Fruit fly (Drosophila melanogaster) whole organism, embryonic: ENCODE measurements around the gene CG18268.

Source experiments
- BEAF-32 ChIP-seq: fragments of 200-800 bp; sonication (Bioruptor generic); optimal IDR thresholded peaks from 3 replicates; lab custom pipeline; 2017; ENCODE audit warnings: missing biosample characterization, missing genetic modification characterization, mild to moderate bottlenecking, moderate library complexity, missing genetic modification reagents
- Blimp-1 ChIP-seq: fragments of 200-800 bp; sonication (Bioruptor generic); optimal IDR thresholded peaks from 3 replicates; lab custom pipeline; 2018; ENCODE audit warnings: missing biosample characterization, missing genetic modification characterization, mild to moderate bottlenecking, moderate library complexity, missing genetic modification reagents
- CG10543 ChIP-seq: fragments of 200-800 bp; sonication (Bioruptor generic); optimal IDR thresholded peaks from 3 replicates; lab custom pipeline; 2017; ENCODE audit warnings: missing biosample characterization, mild to moderate bottlenecking, missing genetic modification characterization, moderate library complexity
- CG11456 ChIP-seq: fragments of 200-800 bp; sonication (Bioruptor generic); IDR thresholded peaks from 3 replicates; pipeline ENCODE4 v1.3.6; 2022; ENCODE audit warnings: missing biosample characterization, missing genetic modification characterization
- CG12942 ChIP-seq: fragments of 200-800 bp; sonication (Bioruptor generic); optimal IDR thresholded peaks from 3 replicates; lab custom pipeline; 2016; ENCODE audit warnings: missing biosample characterization, missing genetic modification characterization
- CG13296 ChIP-seq: fragments of 200-800 bp; sonication (Bioruptor generic); optimal IDR thresholded peaks from 3 replicates; lab custom pipeline; 2018; ENCODE audit warnings: missing biosample characterization, mild to moderate bottlenecking, missing genetic modification characterization
- CG1529 ChIP-seq: fragments of 200-800 bp; sonication (Bioruptor generic); optimal IDR thresholded peaks from 3 replicates; lab custom pipeline; 2018; ENCODE audit warnings: missing biosample characterization, missing genetic modification characterization
- CG15514 ChIP-seq: fragments of 200-800 bp; sonication (Bioruptor generic); optimal IDR thresholded peaks from 3 replicates; lab custom pipeline; 2017; ENCODE audit warnings: missing biosample characterization, missing genetic modification characterization, mild to moderate bottlenecking, moderate library complexity, missing genetic modification reagents
- CG31365 ChIP-seq: fragments of 200-800 bp; sonication (Bioruptor generic); optimal IDR thresholded peaks from 2 replicates; lab custom pipeline; 2018; ENCODE audit warnings: missing biosample characterization, mild to moderate bottlenecking, missing genetic modification characterization
- CG32532 ChIP-seq: fragments of 200-800 bp; sonication (Bioruptor generic); IDR thresholded peaks from 2 replicates; pipeline ENCODE4 v1.3.6; 2022; ENCODE audit warnings: missing biosample characterization, missing genetic modification characterization
- CG34376 ChIP-seq: fragments of 200-800 bp; sonication (Bioruptor generic); optimal IDR thresholded peaks from 2 replicates; lab custom pipeline; 2018; ENCODE audit warnings: missing biosample characterization, mild to moderate bottlenecking, missing genetic modification characterization
- CG4282 ChIP-seq: fragments of 200-800 bp; sonication (Bioruptor generic); optimal IDR thresholded peaks from 2 replicates; lab custom pipeline; 2016; ENCODE audit warnings: missing biosample characterization, missing genetic modification characterization
- CG4424 ChIP-seq: fragments of 200-800 bp; sonication (Bioruptor generic); optimal IDR thresholded peaks from 3 replicates; lab custom pipeline; 2016; ENCODE audit warnings: missing biosample characterization, missing genetic modification characterization
- CG8388 ChIP-seq: fragments of 200-800 bp; sonication (Bioruptor generic); optimal IDR thresholded peaks from 2 replicates; lab custom pipeline; 2019; ENCODE audit warnings: missing biosample characterization, mild to moderate bottlenecking, missing genetic modification characterization, moderate library complexity
- Deaf1 ChIP-seq: fragments of 200-800 bp; optimal IDR thresholded peaks from 3 replicates; lab custom pipeline; 2019; ENCODE audit warnings: missing biosample characterization, mild to moderate bottlenecking, missing genetic modification characterization, moderate library complexity
- Fer3 ChIP-seq: fragments of 200-800 bp; sonication (Bioruptor generic); optimal IDR thresholded peaks from 2 replicates; lab custom pipeline; 2018; ENCODE audit warnings: missing biosample characterization, mild to moderate bottlenecking, missing genetic modification characterization, moderate library complexity
- GATAe ChIP-seq: fragments of 200-800 bp; sonication (Bioruptor generic); conservative IDR thresholded peaks from 2 replicates; pipeline ENCODE4 v1.3.6; 2022; ENCODE audit warnings: missing biosample characterization, missing genetic modification characterization
- HLH54F ChIP-seq: fragments of 200-800 bp; sonication (Bioruptor generic); optimal IDR thresholded peaks from 3 replicates; lab custom pipeline; 2016; ENCODE audit warnings: missing biosample characterization, missing genetic modification characterization
- HmgD ChIP-seq: fragments of 200-800 bp; sonication (Bioruptor generic); optimal IDR thresholded peaks from 3 replicates; lab custom pipeline; 2016; ENCODE audit warnings: missing biosample characterization, missing genetic modification characterization
- Hr39 ChIP-seq: fragments of >200 bp; optimal IDR thresholded peaks from 2 replicates; lab custom pipeline; 2017
- Jarid2 ChIP-seq: fragments of 200-800 bp; sonication (Bioruptor generic); optimal IDR thresholded peaks from 3 replicates; lab custom pipeline; 2017; ENCODE audit warnings: mild to moderate bottlenecking, missing biosample characterization, missing genetic modification reagents, missing genetic modification characterization
- Pdp1 ChIP-seq, 2 experiments: fragments of 200-800 bp; sonication (Bioruptor generic); optimal IDR thresholded peaks; 3 replicates each; lab custom pipeline; 2016; ENCODE audit warnings: missing biosample characterization in 2 of 2, missing genetic modification characterization in 2 of 2, mild to moderate bottlenecking in 1 of 2, moderate library complexity in 1 of 2
- ase ChIP-seq: fragments of 200-800 bp; sonication (Bioruptor generic); IDR thresholded peaks from 3 replicates; pipeline ENCODE4 v1.3.6; 2022; ENCODE audit warnings: missing biosample characterization, missing genetic modification characterization
- chinmo ChIP-seq: fragments of 200-800 bp; sonication (Bioruptor generic); IDR thresholded peaks from 4 replicates; pipeline ENCODE4 v1.3.6; 2022; ENCODE audit warnings: missing biosample characterization, missing genetic modification characterization; ENCODE audit not compliant: partially characterized antibody
- da ChIP-seq: fragments of 200-800 bp; sonication (Bioruptor generic); optimal IDR thresholded peaks from 2 replicates; lab custom pipeline; 2016; ENCODE audit warnings: missing biosample characterization, missing genetic modification characterization
- eve ChIP-seq, 2 experiments: fragments of >200 bp; optimal IDR thresholded peaks; 2 replicates each; lab custom pipeline; 2017; ENCODE audit warnings: missing biosample characterization in 2 of 2, missing genetic modification characterization in 2 of 2
- exex ChIP-seq: fragments of 200-800 bp; sonication (Bioruptor generic); optimal IDR thresholded peaks from 4 replicates; lab custom pipeline; 2018; ENCODE audit warnings: missing biosample characterization, mild to moderate bottlenecking, missing genetic modification characterization, moderate library complexity
- fd3F ChIP-seq: fragments of 200-800 bp; sonication (Bioruptor generic); optimal IDR thresholded peaks from 2 replicates; lab custom pipeline; 2018; ENCODE audit warnings: missing biosample characterization, mild to moderate bottlenecking, missing genetic modification characterization, moderate library complexity
- fd96Cb ChIP-seq: fragments of 200-800 bp; sonication (Bioruptor generic); optimal IDR thresholded peaks from 2 replicates; lab custom pipeline; 2018; ENCODE audit warnings: missing biosample characterization, mild to moderate bottlenecking, missing genetic modification characterization, moderate library complexity
- grn ChIP-seq: fragments of 200-800 bp; sonication (Bioruptor generic); optimal IDR thresholded peaks from 3 replicates; lab custom pipeline; 2017; ENCODE audit warnings: missing biosample characterization, missing genetic modification characterization
- lab ChIP-seq: fragments of 200-800 bp; sonication (Bioruptor generic); optimal IDR thresholded peaks from 3 replicates; lab custom pipeline; 2017; ENCODE audit warnings: missing biosample characterization, missing genetic modification characterization, mild to moderate bottlenecking, moderate library complexity, missing genetic modification reagents
- mirr ChIP-seq: fragments of 200-800 bp; sonication (Bioruptor generic); optimal IDR thresholded peaks from 3 replicates; lab custom pipeline; 2018; ENCODE audit warnings: missing biosample characterization, mild to moderate bottlenecking, missing genetic modification characterization
- pfk ChIP-seq: fragments of 200-800 bp; sonication (Bioruptor generic); optimal IDR thresholded peaks from 2 replicates; lab custom pipeline; 2018; ENCODE audit warnings: missing biosample characterization, mild to moderate bottlenecking, missing genetic modification characterization, moderate library complexity
- schlank ChIP-seq: fragments of 200-800 bp; sonication (Bioruptor generic); optimal IDR thresholded peaks from 2 replicates; lab custom pipeline; 2018; ENCODE audit warnings: missing biosample characterization, mild to moderate bottlenecking, missing genetic modification characterization
- sd ChIP-seq: fragments of 200-800 bp; sonication (Bioruptor generic); optimal IDR thresholded peaks from 3 replicates; lab custom pipeline; 2018; ENCODE audit warnings: missing biosample characterization, mild to moderate bottlenecking, missing genetic modification characterization, moderate library complexity
- seq ChIP-seq: fragments of 200-800 bp; sonication (Bioruptor generic); IDR thresholded peaks from 2 replicates; pipeline ENCODE4 v1.3.6; 2022; ENCODE audit warnings: missing biosample characterization, missing genetic modification characterization
- so ChIP-seq: fragments of 200-800 bp; sonication (Bioruptor generic); IDR thresholded peaks from 3 replicates; pipeline ENCODE4 v1.3.6; 2022; ENCODE audit warnings: missing biosample characterization, missing genetic modification characterization
- sug ChIP-seq: fragments of 200-800 bp; optimal IDR thresholded peaks from 2 replicates; lab custom pipeline; 2019; ENCODE audit warnings: missing biosample characterization, mild to moderate bottlenecking, missing genetic modification characterization, moderate library complexity
- wek ChIP-seq: fragments of 200-800 bp; sonication (Bioruptor generic); optimal IDR thresholded peaks from 3 replicates; lab custom pipeline; 2018; ENCODE audit warnings: missing biosample characterization, mild to moderate bottlenecking, missing genetic modification characterization, moderate library complexity
- wor ChIP-seq: fragments of 200-800 bp; sonication (Bioruptor generic); IDR thresholded peaks from 2 replicates; pipeline ENCODE4 v1.3.6; 2022; ENCODE audit warnings: missing biosample characterization, missing genetic modification characterization

CG18268 gene

dm6 chr3R:7782933-7783686 is 21.1 kb downstream of the CG18268 start, which contains the start of gene CG18747:
Gene CG18747, minus strand, starts transcription at chr3R:7783446.
- TF ChIP-seq CG12942 (no peak), Pdp1 (GFP tag; optimal IDR thresholded peaks at IDR 0.05; lab: Kevin White, UChicago) (peak in 1 of 2 experiments; percentile 58), HLH54F (GFP tag; lab: Kevin White, UChicago) (no peak), chinmo (GFP tag; lab: Robert Waterston, UW) (0 out of 4 replicates have a peak, but pooled peaks have one; percentile 25), CG10543 (peak; percentile 39), so (GFP tag; lab: Robert Waterston, UW) (no peak), GATAe (GFP tag; lab: Robert Waterston, UW) (peak; percentile 35), pfk (GFP tag; lab: Kevin White, UChicago) (peak; percentile 63), mirr (GFP tag; lab: Kevin White, UChicago) (peak; percentile 22), wek (GFP tag; lab: Kevin White, UChicago) (no peak), Fer3 (tag; lab: Kevin White, UChicago) (no peak), CG15514 (GFP tag; lab: Kevin White, UChicago) (peak; percentile 92), schlank (tag; lab: Kevin White, UChicago) (no peak), Hr39 (lab: Kevin White, UChicago) (no peak), CG4282 (GFP tag; lab: Kevin White, UChicago) (no peak), BEAF-32 (GFP tag; lab: Kevin White, UChicago) (no peak), Blimp-1 (GFP tag; lab: Kevin White, UChicago) (no peak), CG11456 (GFP tag; lab: Robert Waterston, UW) (no peak), seq (no peak), sug (tag; lab: Kevin White, UChicago) (peak; percentile 46), Deaf1 (tag; lab: Kevin White, UChicago) (peak; percentile 90), eve (GFP tag; optimal IDR thresholded peaks at IDR 0.05; lab: Kevin White, UChicago) (no peak), CG4424 (GFP tag; lab: Kevin White, UChicago) (no peak), sd (tag; lab: Kevin White, UChicago) (peak; percentile 94), da (GFP tag; lab: Kevin White, UChicago) (no peak), HmgD (no peak), exex (tag; lab: Kevin White, UChicago) (peak; percentile 44), wor (GFP tag; lab: Robert Waterston, UW) (no peak), CG1529 (GFP tag; lab: Kevin White, UChicago) (no peak), CG31365 (peak; percentile 75), Jarid2 (GFP tag; lab: Kevin White, UChicago) (peak; percentile 37), CG13296 (no peak), ase (GFP tag; lab: Robert Waterston, UW) (no peak), CG8388 (GFP tag; lab: Kevin White, UChicago) (no peak), fd3F (no peak), grn (GFP tag; lab: Kevin White, UChicago) (peak; percentile 70), CG32532 (no peak), fd96Cb (tag; lab: Kevin White, UChicago) (no peak), lab (GFP tag; lab: Kevin White, UChicago) (peak; percentile 5), CG34376 (peak; percentile 4)
